Worm (Caenorhabditis elegans): ENCODE measurements around the gene fbxb-62.

DNA sequence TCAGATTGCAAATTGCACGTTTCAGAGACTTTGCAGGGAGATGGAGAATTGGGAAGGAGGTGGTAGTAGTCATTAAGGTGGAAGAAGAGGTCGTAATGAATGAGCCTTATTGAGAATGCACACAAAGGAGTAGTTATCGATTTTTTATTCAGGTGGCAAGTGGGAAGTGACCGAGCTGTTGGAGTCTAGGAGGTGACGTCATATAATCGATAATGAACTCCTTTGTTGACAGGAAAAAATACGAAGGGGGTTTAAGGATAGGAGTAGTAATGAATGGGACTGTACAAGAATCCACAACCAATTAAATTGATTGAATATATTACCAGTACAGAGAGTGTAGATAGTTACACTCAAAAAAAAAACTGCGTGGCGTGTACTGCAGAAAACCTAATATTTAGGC lies at the start of gene fbxb-62:
- TF ChIP-seq hmbx-1 (tag; optimal IDR thresholded peaks at IDR 0.05): no peak
- no peak for TF ChIP-seq tra-4 (tag; optimal IDR thresholded peaks at IDR 0.05)
- TF ChIP-seq ets-7 (tag; optimal IDR thresholded peaks at IDR 0.05): no peak
- TF ChIP-seq ceh-13 (GFP tag; optimal IDR thresholded peaks at IDR 0.05): no peak
- no peak for TF ChIP-seq F13C5.2 (tag; optimal IDR thresholded peaks at IDR 0.05)
- no peak for TF ChIP-seq ama-1 (optimal IDR thresholded peaks at IDR 0.05)
- TF ChIP-seq tbx-11 (GFP tag; IDR thresholded peaks at IDR 0.05): no peak
- no peak for TF ChIP-seq aly-1 (tag; optimal IDR thresholded peaks at IDR 0.05)
- TF ChIP-seq scrt-1 (GFP tag; IDR thresholded peaks at IDR 0.05): no peak
- TF ChIP-seq tbx-37 (GFP tag; conservative IDR thresholded peaks at IDR 0.05): no peak
- no peak for TF ChIP-seq B0310.2 (tag; optimal IDR thresholded peaks at IDR 0.05)
- TF ChIP-seq flt-1 (GFP tag; IDR thresholded peaks at IDR 0.05): no peak
